Worm (Caenorhabditis elegans): ENCODE measurements around the gene zip-5.

ce11 chrV:13262781-13263318 lies 1.5 kb upstream of the zip-5 start:
- TF ChIP-seq ccch-3 (GFP tag; optimal IDR thresholded peaks at IDR 0.05) = no peak
- TF ChIP-seq snpc-4 (GFP tag; optimal IDR thresholded peaks at IDR 0.05) = no peak
- no peak for TF ChIP-seq snpc-4 (tag; optimal IDR thresholded peaks at IDR 0.05)
- TF ChIP-seq athp-1 (tag; optimal IDR thresholded peaks at IDR 0.05) = no peak
- no peak for TF ChIP-seq nfya-1 (tag; optimal IDR thresholded peaks at IDR 0.05; ENCODE audit: borderline replicate concordance, insufficient read depth)
- TF ChIP-seq C17E4.6 (GFP tag; IDR thresholded peaks at IDR 0.05) = no peak
- TF ChIP-seq nhr-90 (tag; optimal IDR thresholded peaks at IDR 0.05) = no peak
- TF ChIP-seq somi-1 (GFP tag; optimal IDR thresholded peaks at IDR 0.05) = no peak
- no peak for TF ChIP-seq egl-44 (GFP tag; IDR thresholded peaks at IDR 0.05)
- TF ChIP-seq madf-3 (GFP tag; IDR thresholded peaks at IDR 0.05) = no peak
- no peak for TF ChIP-seq repo-1 (tag; optimal IDR thresholded peaks at IDR 0.05)
- no peak for TF ChIP-seq ama-1 (optimal IDR thresholded peaks at IDR 0.05)
- no peak for TF ChIP-seq ama-1 (GFP tag; optimal IDR thresholded peaks at IDR 0.05)
- no peak for TF ChIP-seq dpl-1 (GFP tag; optimal IDR thresholded peaks at IDR 0.05)

Measured in whole organism, young adult.